Worm (Caenorhabditis elegans) whole organism, L3 larva: ENCODE measurements around the gene F52H2.3.

ENCODE experiments used
- ZK546.5 ChIP-seq: sonication (generic microtip); optimal IDR thresholded peaks from 2 replicates; lab custom pipeline; 2017; ENCODE audit warnings: missing biosample characterization, missing genetic modification characterization
- aly-2 ChIP-seq: fragments of 150-350 bp; optimal IDR thresholded peaks from 2 replicates; lab custom pipeline; 2014; ENCODE audit warnings: missing biosample characterization, missing genetic modification characterization
- ama-1 ChIP-seq: fragments of 150-350 bp; optimal IDR thresholded peaks from 2 replicates; lab custom pipeline; 2018
- ceh-16 ChIP-seq: sonication (generic microtip); optimal IDR thresholded peaks from 2 replicates; lab custom pipeline; 2017; ENCODE audit warnings: missing biosample characterization, missing genetic modification characterization
- ceh-9 ChIP-seq: sonication (generic microtip); optimal IDR thresholded peaks from 2 replicates; lab custom pipeline; 2018; ENCODE audit warnings: missing biosample characterization, missing genetic modification characterization
- egl-5 ChIP-seq: fragments of 150-350 bp; optimal IDR thresholded peaks from 2 replicates; lab custom pipeline; 2017; ENCODE audit warnings: missing biosample characterization, missing genetic modification reagents, missing genetic modification characterization, inconsistent platforms
- elt-1 ChIP-seq: fragments of 150-350 bp; optimal IDR thresholded peaks from 2 replicates; lab custom pipeline; 2014; ENCODE audit warnings: missing biosample characterization, missing genetic modification characterization
- fos-1 ChIP-seq: fragments of 150-350 bp; optimal IDR thresholded peaks from 2 replicates; lab custom pipeline; 2014; ENCODE audit warnings: missing biosample characterization, missing genetic modification characterization
- hmg-11 ChIP-seq: sonication (generic microtip); optimal IDR thresholded peaks from 2 replicates; lab custom pipeline; 2016; ENCODE audit warnings: missing genetic modification characterization, missing compliant biosample characterization
- jun-1 ChIP-seq: fragments of 150-350 bp; optimal IDR thresholded peaks from 2 replicates; lab custom pipeline; 2014; ENCODE audit warnings: missing biosample characterization, missing genetic modification reagents, missing genetic modification characterization
- lin-39 ChIP-seq: fragments of 150-350 bp; optimal IDR thresholded peaks from 2 replicates; lab custom pipeline; 2018; ENCODE audit warnings: missing biosample characterization, missing genetic modification reagents, missing genetic modification characterization
- lsy-12 ChIP-seq: sonication (generic microtip); optimal IDR thresholded peaks from 2 replicates; lab custom pipeline; 2016; ENCODE audit warnings: mild to moderate bottlenecking, missing genetic modification characterization, missing compliant biosample characterization
- mdl-1 ChIP-seq: fragments of 150-350 bp; optimal IDR thresholded peaks from 2 replicates; lab custom pipeline; 2014; ENCODE audit warnings: missing biosample characterization, missing genetic modification characterization
- mml-1 ChIP-seq: fragments of 150-350 bp; sonication (generic microtip); optimal IDR thresholded peaks from 3 replicates; lab custom pipeline; 2014; ENCODE audit warnings: missing biosample characterization, missing genetic modification characterization
- nfya-1 ChIP-seq: sonication (generic microtip); optimal IDR thresholded peaks from 2 replicates; lab custom pipeline; 2017; ENCODE audit warnings: missing genetic modification characterization, mild to moderate bottlenecking, missing compliant biosample characterization, antibody characterized with exemption, moderate library complexity; ENCODE audit not compliant: insufficient read depth
- nhr-12 ChIP-seq: fragments of 150-350 bp; optimal IDR thresholded peaks from 2 replicates; lab custom pipeline; 2014; ENCODE audit warnings: missing biosample characterization, missing genetic modification characterization
- nhr-23 ChIP-seq: fragments of 150-350 bp; optimal IDR thresholded peaks from 2 replicates; lab custom pipeline; 2014; ENCODE audit warnings: missing biosample characterization, missing genetic modification reagents, missing genetic modification characterization
- nhr-25 ChIP-seq: sonication (generic microtip); optimal IDR thresholded peaks from 2 replicates; lab custom pipeline; 2017; ENCODE audit warnings: missing biosample characterization, missing genetic modification characterization
- nhr-43 ChIP-seq: sonication (generic microtip); optimal IDR thresholded peaks from 2 replicates; lab custom pipeline; 2016; ENCODE audit warnings: mild to moderate bottlenecking, missing genetic modification characterization, missing compliant biosample characterization; ENCODE audit not compliant: poor library complexity, severe bottlenecking
- nhr-76 ChIP-seq: fragments of 150-350 bp; sonication (generic microtip); optimal IDR thresholded peaks from 5 replicates; lab custom pipeline; 2014; ENCODE audit warnings: missing biosample characterization, missing genetic modification characterization
- nhr-77 ChIP-seq: fragments of 150-350 bp; optimal IDR thresholded peaks from 2 replicates; lab custom pipeline; 2014; ENCODE audit warnings: missing biosample characterization, missing genetic modification characterization
- pha-4 ChIP-seq: fragments of 150-350 bp; optimal IDR thresholded peaks from 2 replicates; lab custom pipeline; 2014; ENCODE audit warnings: missing biosample characterization, missing genetic modification reagents, missing genetic modification characterization
- pqm-1 ChIP-seq: fragments of 150-350 bp; optimal IDR thresholded peaks from 2 replicates; lab custom pipeline; 2017; ENCODE audit warnings: missing biosample characterization, missing genetic modification characterization, inconsistent platforms
- sea-2 ChIP-seq: fragments of 150-350 bp; sonication (generic microtip); optimal IDR thresholded peaks from 4 replicates; lab custom pipeline; 2014; ENCODE audit warnings: missing biosample characterization, missing genetic modification reagents, missing genetic modification characterization
- unc-39 ChIP-seq: sonication (generic microtip); optimal IDR thresholded peaks from 4 replicates; lab custom pipeline; 2017; ENCODE audit warnings: missing biosample characterization, missing genetic modification characterization
- unc-62 ChIP-seq: fragments of 150-350 bp; sonication (generic microtip); optimal IDR thresholded peaks from 4 replicates; lab custom pipeline; 2014; ENCODE audit warnings: missing biosample characterization, missing genetic modification reagents, missing genetic modification characterization
- zag-1 ChIP-seq: fragments of 150-350 bp; optimal IDR thresholded peaks from 2 replicates; lab custom pipeline; 2014; ENCODE audit warnings: missing biosample characterization, missing genetic modification characterization
- ztf-4 ChIP-seq: fragments of 150-350 bp; optimal IDR thresholded peaks from 2 replicates; lab custom pipeline; 2014; ENCODE audit warnings: missing biosample characterization, missing genetic modification characterization

F52H2.3 gene

DNA sequence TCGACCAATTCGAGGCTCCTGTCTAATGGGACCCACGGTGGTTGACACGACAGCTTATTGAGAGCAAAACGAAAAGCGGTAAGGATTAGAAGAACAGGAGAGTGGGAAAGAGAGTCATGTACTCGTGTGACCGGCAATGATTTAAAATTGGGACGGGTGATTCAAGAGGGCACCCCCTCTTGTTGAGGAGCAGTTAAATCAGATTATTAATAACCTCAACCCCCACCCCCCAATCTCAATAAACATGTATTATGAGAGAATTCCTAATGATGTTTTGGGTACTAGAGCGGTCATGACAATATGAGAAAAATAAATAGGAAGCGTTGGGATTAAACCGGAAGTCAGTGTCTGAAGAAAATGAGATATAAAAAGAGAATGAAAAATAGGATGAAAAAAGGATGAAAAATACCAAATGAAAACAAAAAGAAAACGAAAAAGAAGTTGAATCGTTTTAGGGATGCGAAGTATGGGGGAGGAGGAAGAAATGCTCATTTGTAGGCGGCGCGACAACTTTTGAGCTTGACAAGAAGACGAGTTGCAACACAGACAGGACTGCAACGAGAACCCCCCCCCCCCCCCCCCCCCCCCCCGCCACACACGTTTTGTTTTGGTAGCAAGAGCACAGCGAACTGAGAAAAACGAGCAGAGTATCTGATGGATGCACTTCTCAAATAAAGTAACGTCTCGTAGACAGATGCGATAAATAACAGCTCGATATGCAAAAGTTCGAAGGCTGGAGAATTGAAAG, 23.7 kb downstream of the F52H2.3 start:
- TF ChIP-seq mml-1 (tag; lab: Kevin White, UChicago) (no peak), ZK546.5 (no peak), nhr-12 (tag; lab: Kevin White, UChicago) (no peak), hmg-11 (no peak), ceh-9 (tag; lab: Kevin White, UChicago) (no peak), nhr-25 (tag; lab: Kevin White, UChicago) (no peak), nhr-77 (tag; lab: Kevin White, UChicago) (no peak), ama-1 (lab: Kevin White, UChicago) (no peak), jun-1 (no peak), unc-39 (tag; lab: Kevin White, UChicago) (no peak), sea-2 (GFP tag; lab: Kevin White, UChicago) (no peak), nfya-1 (no peak), aly-2 (tag; lab: Kevin White, UChicago) (no peak)

DNA sequence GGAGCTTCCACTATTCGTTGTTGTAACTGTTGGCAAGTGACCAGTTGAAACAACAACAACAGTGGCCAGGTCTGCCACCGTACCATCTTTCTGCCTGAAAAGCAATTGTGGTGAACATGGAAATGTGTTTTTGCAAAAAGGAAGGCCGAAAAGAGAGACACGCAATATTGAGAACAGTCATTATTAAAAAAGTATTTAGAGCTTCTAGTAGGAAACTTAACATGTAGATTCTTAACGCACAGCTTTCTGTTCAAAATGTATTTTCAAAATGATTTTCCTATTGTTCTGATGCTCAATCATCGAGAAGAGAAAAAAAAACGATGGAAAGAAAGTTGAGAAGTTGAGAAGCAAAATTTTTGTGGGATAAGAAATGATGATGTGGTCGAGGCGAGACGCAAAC, 25.6 kb downstream of the F52H2.3 start, which contains the start of gene syg-1:
TSS of gene syg-1 (minus strand) at position 101 of the 400 bp plus-strand sequence.
- TF ChIP-seq aly-2 (tag; lab: Kevin White, UChicago) (no peak), nhr-43 (tag; lab: Kevin White, UChicago) (no peak), pqm-1 (tag; lab: Kevin White, UChicago) (no peak), elt-1 (no peak), lsy-12 (tag; lab: Kevin White, UChicago) (no peak), ceh-16 (tag; lab: Kevin White, UChicago) (no peak), nhr-23 (tag; lab: Kevin White, UChicago) (no peak), nhr-76 (tag; lab: Kevin White, UChicago) (no peak), hmg-11 (no peak), jun-1 (no peak), egl-5 (tag; lab: Kevin White, UChicago) (no peak), unc-62 (no peak)

ce11 chrX:2513667-2514198, 27.1 kb downstream of the F52H2.3 start:
- TF ChIP-seq mdl-1, result no peak
- TF ChIP-seq lin-39 (tag; lab: Kevin White, UChicago), result peak; percentile 21
- TF ChIP-seq, all 47 proteins: peak for 1

DNA sequence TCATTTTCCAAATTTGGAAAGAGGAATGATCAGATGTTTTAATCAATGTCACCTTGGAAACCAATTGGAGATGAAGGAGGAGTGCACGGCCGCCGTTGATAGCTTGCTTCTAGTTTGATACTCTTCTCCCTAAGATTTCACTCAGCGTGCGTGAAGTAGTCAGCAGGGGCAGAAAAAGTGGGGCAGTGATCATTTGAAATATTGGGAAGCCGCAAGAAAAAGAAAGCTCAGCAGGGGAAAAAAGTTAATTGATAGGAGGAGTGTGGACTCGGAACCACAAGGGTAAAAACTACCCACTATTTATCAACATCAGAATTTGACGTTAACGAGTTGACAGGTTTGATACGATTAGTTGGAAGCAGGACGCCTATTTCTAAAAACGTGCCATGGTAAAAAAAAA, 32.4 kb downstream of the F52H2.3 start, which contains the start of gene K02E10.7:
TSS of gene K02E10.7 (minus strand) at position 101 of the 400 bp plus-strand sequence.
- TF ChIP-seq fos-1 (tag; lab: Kevin White, UChicago), result no peak
- TF ChIP-seq egl-5 (tag; lab: Kevin White, UChicago), result peak; percentile 50

- TF ChIP-seq nhr-43 (tag; lab: Kevin White, UChicago) (no peak), ceh-16 (tag; lab: Kevin White, UChicago) (no peak), mml-1 (tag; lab: Kevin White, UChicago) (no peak), lin-39 (tag; lab: Kevin White, UChicago) (no peak), ztf-4 (tag; lab: Kevin White, UChicago) (no peak)
Measured at ce11 chrX:2506738-2507137, 34.1 kb downstream of the F52H2.3 start.

DNA sequence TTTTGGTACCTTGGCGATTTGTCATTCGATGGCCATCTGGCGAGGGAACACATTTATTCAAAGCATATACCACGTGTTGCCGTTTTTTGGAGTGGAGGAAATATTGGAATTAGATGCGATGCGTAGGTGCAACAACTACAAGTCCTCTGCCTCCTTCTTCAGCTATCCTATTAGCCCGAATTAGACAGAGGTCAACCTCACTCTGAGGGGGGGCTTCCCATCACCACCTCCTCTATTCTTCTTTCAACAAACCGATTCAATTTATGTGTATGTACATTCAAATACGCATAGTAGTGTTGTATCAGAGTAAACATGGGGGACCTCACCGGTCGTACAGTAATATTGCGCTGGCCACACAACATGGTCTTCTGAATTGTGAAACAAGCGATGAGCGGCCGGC, 43.0 kb downstream of the F52H2.3 start:
- TF ChIP-seq nhr-25 (tag; lab: Kevin White, UChicago) (peak; percentile 21), fos-1 (tag; lab: Kevin White, UChicago) (no peak), lin-39 (tag; lab: Kevin White, UChicago) (peak; percentile 19), zag-1 (tag; lab: Kevin White, UChicago) (no peak), pha-4 (peak; percentile 46), unc-39 (tag; lab: Kevin White, UChicago) (no peak), ceh-9 (tag; lab: Kevin White, UChicago) (no peak)
